Fruit fly (Drosophila melanogaster) ovary, adult (tissue): ENCODE data around the gene dbf.

Experiments
- CG17801 ChIP-seq: fragments of 200-800 bp; optimal IDR thresholded peaks from 2 replicates; lab custom pipeline; 2019; ENCODE audit warnings: missing biosample characterization, mild to moderate bottlenecking, missing genetic modification characterization, moderate library complexity; ENCODE audit not compliant: partially characterized antibody

dbf gene

dm6 chr2L:10651313-10651712, at the start of gene dbf:
TSS of gene dbf (plus strand) at chr2L:10651613.
- no peak for TF ChIP-seq CG17801 (GFP tag; lab: Kevin White, UChicago)

- no peak for TF ChIP-seq CG17801 (GFP tag; lab: Kevin White, UChicago)
Measured at dm6 chr2L:10603604-10604003, 47.8 kb upstream of the dbf start.

dm6 chr2L:10607697-10608096, 43.7 kb upstream of the dbf start:
- TF ChIP-seq CG17801 (GFP tag; lab: Kevin White, UChicago), result no peak

- TF ChIP-seq CG17801 (GFP tag; lab: Kevin White, UChicago), result no peak
Measured at dm6 chr2L:10608662-10609262, 42.7 kb upstream of the dbf start.

- no peak for TF ChIP-seq CG17801 (GFP tag; lab: Kevin White, UChicago)
Measured at dm6 chr2L:10613104-10613503, 38.3 kb upstream of the dbf start.

- TF ChIP-seq CG17801 (GFP tag; lab: Kevin White, UChicago), result no peak
Measured at dm6 chr2L:10614660-10615479, 36.5 kb upstream of the dbf start.

dm6 chr2L:10615889-10616288, 35.5 kb upstream of the dbf start:
- TF ChIP-seq CG17801 (GFP tag; lab: Kevin White, UChicago), result no peak

- TF ChIP-seq CG17801 (GFP tag; lab: Kevin White, UChicago), result no peak
Measured at dm6 chr2L:10616767-10617166, 34.6 kb upstream of the dbf start.

- no peak for TF ChIP-seq CG17801 (GFP tag; lab: Kevin White, UChicago)
Measured at dm6 chr2L:10625935-10626334, 25.5 kb upstream of the dbf start.

- TF ChIP-seq CG17801 (GFP tag; lab: Kevin White, UChicago), result no peak
Measured at dm6 chr2L:10632702-10633101, 18.7 kb upstream of the dbf start.

dm6 chr2L:10638371-10638770, 13.0 kb upstream of the dbf start, which contains the start of gene CG7329:
TSS of gene CG7329 (minus strand) at chr2L:10638471.
- no peak for TF ChIP-seq CG17801 (GFP tag; lab: Kevin White, UChicago)

dm6 chr2L:10639631-10640030, 11.8 kb upstream of the dbf start, which contains the start of gene CG31872:
TSS of gene CG31872 (plus strand) at chr2L:10639931.
- no peak for TF ChIP-seq CG17801 (GFP tag; lab: Kevin White, UChicago)

- no peak for TF ChIP-seq CG17801 (GFP tag; lab: Kevin White, UChicago)
Measured at dm6 chr2L:10643671-10644070, 7.7 kb upstream of the dbf start, which contains the start of gene CG18284. TSS of gene CG18284 (plus strand) at chr2L:10643971.

- no peak for TF ChIP-seq CG17801 (GFP tag; lab: Kevin White, UChicago)
Measured at dm6 chr2L:10646115-10646514, 5.3 kb upstream of the dbf start, which contains the start of gene CG17097. TSS of gene CG17097 (plus strand) at chr2L:10646415.

- TF ChIP-seq CG17801 (GFP tag; lab: Kevin White, UChicago), result no peak
Measured at dm6 chr2L:10646726-10647125, 4.7 kb upstream of the dbf start.
